Worm (Caenorhabditis elegans) whole organism, midembryonic: ENCODE measurements around the gene fbxa-96.

ENCODE experiments used
- T22C8.4 ChIP-seq: fragments of 200-800 bp; sonication (Bioruptor generic); IDR thresholded peaks from 2 replicates; pipeline ENCODE4 v1.3.6; 2022; ENCODE audit warnings: missing genetic modification characterization, missing compliant biosample characterization
- cog-1 ChIP-seq: sonication (generic microtip); optimal IDR thresholded peaks from 2 replicates; lab custom pipeline; 2016; ENCODE audit warnings: missing genetic modification characterization, missing compliant biosample characterization
- flt-1 ChIP-seq: fragments of 200-800 bp; sonication (Bioruptor generic); IDR thresholded peaks from 2 replicates; pipeline ENCODE4 v1.3.6; 2022; ENCODE audit warnings: missing genetic modification characterization, missing compliant biosample characterization
- klf-2 ChIP-seq: fragments of 200-800 bp; sonication (Bioruptor generic); conservative IDR thresholded peaks from 2 replicates; pipeline ENCODE4 v1.3.6; 2022; ENCODE audit warnings: missing genetic modification reagents, missing genetic modification characterization, missing compliant biosample characterization
- med-1 ChIP-seq: sonication (generic microtip); optimal IDR thresholded peaks from 2 replicates; lab custom pipeline; 2017; ENCODE audit warnings: missing genetic modification characterization, mild to moderate bottlenecking, missing compliant biosample characterization, antibody characterized with exemption, missing genetic modification reagents; ENCODE audit not compliant: insufficient read depth
- ref-1 ChIP-seq: fragments of 200-800 bp; sonication (Bioruptor generic); conservative IDR thresholded peaks from 2 replicates; pipeline ENCODE4 v1.3.6; 2022; ENCODE audit warnings: missing genetic modification reagents, missing genetic modification characterization, missing compliant biosample characterization
- tab-1 ChIP-seq: fragments of 200-800 bp; sonication (Bioruptor generic); IDR thresholded peaks from 2 replicates; pipeline ENCODE4 v1.3.6; 2022; ENCODE audit warnings: missing genetic modification characterization, missing compliant biosample characterization
- ztf-23 ChIP-seq: fragments of 200-800 bp; sonication (Bioruptor generic); IDR thresholded peaks from 2 replicates; pipeline ENCODE4 v1.3.6; 2022; ENCODE audit warnings: missing genetic modification reagents, missing genetic modification characterization, missing compliant biosample characterization
- ztf-29 ChIP-seq: fragments of 200-800 bp; sonication (Bioruptor generic); IDR thresholded peaks from 2 replicates; pipeline ENCODE4 v1.3.6; 2022; ENCODE audit warnings: missing genetic modification reagents, missing genetic modification characterization, missing compliant biosample characterization

The fbxa-96 gene

DNA sequence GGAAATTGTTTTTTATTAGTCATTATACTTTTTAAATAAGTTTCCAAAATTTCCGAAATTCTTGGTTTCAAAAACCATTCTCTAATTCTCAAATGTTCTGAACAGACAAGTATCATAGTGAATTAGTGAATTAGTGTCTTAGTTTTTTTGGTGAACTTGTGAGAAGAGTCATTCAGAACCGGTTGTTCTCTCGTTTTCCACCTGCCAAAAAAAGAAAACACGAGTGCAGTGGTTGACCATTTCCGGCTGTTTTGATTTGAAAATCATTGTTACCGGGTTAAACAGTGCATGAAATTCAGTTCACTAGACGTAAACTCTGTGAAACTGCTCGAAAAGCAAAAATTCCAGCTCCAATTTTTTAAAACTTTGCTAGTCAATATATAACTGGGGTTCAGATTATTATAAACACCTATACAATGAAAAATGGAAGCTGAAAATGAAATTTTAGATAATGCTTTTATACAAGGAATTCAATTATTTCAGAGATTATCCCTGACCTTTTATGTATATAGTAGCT lies 20.4 kb downstream of the fbxa-96 start:
- TF ChIP-seq flt-1, result no peak

DNA sequence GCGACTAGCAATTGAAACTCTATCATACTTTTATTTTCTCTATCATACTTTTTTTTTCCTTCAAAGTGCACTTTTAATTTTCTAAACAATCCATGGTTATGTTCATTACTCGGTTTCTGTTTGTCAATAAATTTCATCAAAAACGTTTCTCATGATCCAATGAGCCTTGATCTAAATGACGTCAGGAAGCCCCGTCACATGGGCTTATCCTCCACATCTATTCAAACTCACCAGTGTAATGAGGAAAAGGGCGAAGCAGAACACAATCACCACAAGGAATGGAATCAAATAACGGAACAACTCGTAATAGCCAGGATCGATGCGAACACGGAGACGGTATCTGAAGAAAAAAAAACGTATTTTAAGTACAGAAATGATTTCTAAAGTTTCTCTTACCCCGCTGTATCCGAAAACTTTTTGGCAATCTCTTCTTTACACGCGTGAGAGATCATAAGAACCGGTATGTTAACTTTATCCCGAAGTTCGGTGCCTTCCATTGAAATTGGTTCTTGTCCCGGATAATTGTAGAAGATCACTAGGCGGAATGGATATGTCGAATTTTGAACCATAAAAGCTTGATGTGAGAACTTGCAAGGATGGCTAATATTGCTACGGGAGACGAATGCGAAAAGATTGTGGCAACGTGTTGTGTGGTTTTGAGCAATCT lies 21.0 kb downstream of the fbxa-96 start:
- TF ChIP-seq ztf-23 (GFP tag; lab: Robert Waterston, UW), result no peak
- no peak for TF ChIP-seq ztf-29 (GFP tag; lab: Robert Waterston, UW)
- TF ChIP-seq flt-1, result no peak
- no peak for TF ChIP-seq klf-2
- no peak for TF ChIP-seq tab-1 (GFP tag; lab: Robert Waterston, UW)
- TF ChIP-seq ref-1 (GFP tag; lab: Robert Waterston, UW), result no peak

DNA sequence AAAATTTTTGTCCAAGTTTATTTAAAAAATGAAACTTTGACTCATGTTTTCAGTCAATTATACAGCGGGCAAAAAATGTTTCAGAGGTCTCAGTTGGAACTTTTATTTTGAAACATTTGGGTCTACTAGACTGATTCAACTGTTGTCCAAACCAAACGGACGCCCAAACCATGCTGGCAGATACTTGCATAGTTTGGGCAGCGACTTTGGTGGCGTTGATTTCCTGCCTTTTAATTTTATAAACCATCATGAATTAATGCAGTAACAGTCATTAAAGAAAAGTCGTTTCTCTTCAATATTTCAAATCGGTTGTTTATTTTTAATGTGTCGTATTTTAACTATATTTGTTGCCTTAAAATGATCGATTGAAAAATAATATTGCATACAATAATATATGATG lies 23.9 kb downstream of the fbxa-96 start:
- TF ChIP-seq flt-1 (no peak), cog-1 (no peak), ztf-23 (GFP tag; lab: Robert Waterston, UW) (no peak), T22C8.4 (GFP tag; lab: Robert Waterston, UW) (no peak), tab-1 (GFP tag; lab: Robert Waterston, UW) (no peak), ztf-29 (GFP tag; lab: Robert Waterston, UW) (no peak), ref-1 (GFP tag; lab: Robert Waterston, UW) (no peak), klf-2 (no peak), med-1 (GFP tag; lab: Kevin White, UChicago) (no peak)

DNA sequence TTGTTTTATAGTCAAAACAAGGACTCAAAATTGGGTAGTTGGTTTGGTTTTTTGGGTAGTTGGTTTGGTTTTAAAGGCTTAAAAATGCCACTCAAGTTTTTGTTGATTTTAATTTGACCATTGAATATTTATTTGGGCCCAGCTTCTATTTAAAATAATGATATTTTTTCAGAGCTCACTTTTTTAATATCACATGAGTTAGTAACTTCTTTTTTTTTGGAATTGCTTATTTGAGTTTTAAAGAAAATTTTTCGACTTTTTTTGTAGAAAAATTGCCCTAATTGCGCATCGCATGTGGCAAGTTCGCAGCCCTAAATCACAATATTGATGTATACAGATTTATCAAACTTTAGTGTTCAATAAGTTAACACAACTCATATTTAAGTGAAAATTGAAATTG lies 24.5 kb downstream of the fbxa-96 start:
- no peak for TF ChIP-seq flt-1

DNA sequence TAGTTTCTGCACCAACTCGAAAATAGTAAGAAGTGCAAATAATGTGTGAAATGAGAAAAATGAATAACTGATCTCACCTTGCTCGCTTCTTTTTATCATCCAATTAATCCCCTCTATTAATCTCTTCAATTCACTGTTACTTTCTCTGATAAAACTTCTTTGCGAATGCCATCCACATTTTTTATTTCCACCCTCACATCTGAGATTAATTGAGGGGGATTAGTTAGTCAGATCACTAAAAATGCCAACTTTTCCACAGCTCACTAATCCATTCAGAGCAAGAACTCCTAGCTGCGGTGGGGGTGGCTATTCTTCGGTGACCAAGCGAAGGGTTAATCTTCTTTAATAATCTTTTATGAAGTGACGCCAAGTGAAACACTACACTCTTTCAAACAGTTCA lies 25.4 kb downstream of the fbxa-96 start, which contains the start of gene dsc-1:
Gene dsc-1 (minus strand): TSS at position 46 of the 400 bp plus-strand sequence.
- TF ChIP-seq ztf-23 (GFP tag; lab: Robert Waterston, UW) (no peak), T22C8.4 (GFP tag; lab: Robert Waterston, UW) (no peak), tab-1 (GFP tag; lab: Robert Waterston, UW) (no peak), klf-2 (no peak), ztf-29 (GFP tag; lab: Robert Waterston, UW) (no peak), flt-1 (no peak), cog-1 (no peak), ref-1 (GFP tag; lab: Robert Waterston, UW) (no peak), med-1 (GFP tag; lab: Kevin White, UChicago) (no peak)

DNA sequence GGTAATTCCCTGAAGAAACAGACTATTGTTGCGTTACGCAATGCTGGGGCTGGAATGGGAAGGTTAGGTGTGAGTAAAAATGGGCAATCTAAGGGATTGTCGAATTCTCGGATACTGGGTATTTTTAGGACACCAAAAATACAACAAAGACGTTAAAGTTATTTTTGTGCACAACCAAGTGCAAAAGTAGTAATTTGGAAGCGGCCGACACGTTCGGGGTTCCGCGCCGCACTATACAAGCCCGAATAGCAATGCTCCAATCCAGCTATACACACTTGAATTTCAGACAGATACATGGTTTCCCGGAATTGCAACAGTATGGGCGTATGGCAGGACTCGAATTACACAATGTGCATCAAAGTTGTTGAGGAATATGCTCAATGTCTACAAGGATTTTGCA lies 32.2 kb downstream of the fbxa-96 start:
- TF ChIP-seq T22C8.4 (GFP tag; lab: Robert Waterston, UW), result no peak
- TF ChIP-seq ztf-23 (GFP tag; lab: Robert Waterston, UW), result no peak
- TF ChIP-seq flt-1, result no peak
- no peak for TF ChIP-seq med-1 (GFP tag; lab: Kevin White, UChicago)
- TF ChIP-seq tab-1 (GFP tag; lab: Robert Waterston, UW), result no peak
- TF ChIP-seq ref-1 (GFP tag; lab: Robert Waterston, UW), result no peak
- no peak for TF ChIP-seq cog-1
- no peak for TF ChIP-seq klf-2
- no peak for TF ChIP-seq ztf-29 (GFP tag; lab: Robert Waterston, UW)

DNA sequence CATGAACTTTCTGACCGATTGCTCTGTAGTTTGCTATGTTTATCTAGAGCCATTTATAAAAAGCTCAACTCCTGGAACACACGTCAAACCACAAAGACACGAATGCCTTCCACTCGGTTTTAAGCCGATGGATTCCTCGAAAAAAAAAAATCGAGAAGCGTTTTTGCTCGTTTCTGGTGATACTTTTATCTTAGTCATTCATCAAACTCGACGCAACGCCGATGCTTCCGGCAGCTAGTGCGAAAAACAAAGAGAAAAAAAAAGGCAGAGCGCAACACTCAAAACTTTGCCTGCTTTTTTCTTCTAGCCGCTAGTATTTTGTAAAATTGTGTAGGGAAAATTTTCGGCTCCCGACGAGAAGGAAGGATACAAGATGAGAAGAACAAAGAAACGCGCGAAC lies 32.6 kb downstream of the fbxa-96 start:
- TF ChIP-seq klf-2 (no peak), ztf-23 (GFP tag; lab: Robert Waterston, UW) (no peak), tab-1 (GFP tag; lab: Robert Waterston, UW) (no peak), ref-1 (GFP tag; lab: Robert Waterston, UW) (no peak)

DNA sequence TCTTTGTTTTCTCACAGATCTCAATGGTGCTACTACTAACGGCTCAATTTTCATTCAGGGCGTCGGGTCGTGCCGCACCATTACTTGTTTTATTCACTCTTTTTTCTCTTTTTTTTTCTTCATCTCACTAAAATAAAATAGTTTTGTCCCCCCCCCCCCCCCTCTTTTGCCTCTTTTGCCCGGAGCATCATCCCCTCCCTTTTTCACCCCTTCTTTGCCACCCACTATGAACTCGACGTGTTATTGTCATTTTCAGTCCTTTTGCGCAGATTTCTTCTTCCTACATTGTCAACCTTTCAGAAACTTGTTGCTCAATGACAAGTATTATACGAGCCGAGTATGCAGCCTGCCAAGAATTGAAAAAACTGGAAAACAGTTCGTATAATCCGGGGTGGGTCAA lies 34.2 kb downstream of the fbxa-96 start, which contains the start of gene seb-3:
Gene seb-3 (plus strand): TSS at position 301 of the 400 bp plus-strand sequence.
- TF ChIP-seq cog-1, result no peak
- TF ChIP-seq T22C8.4 (GFP tag; lab: Robert Waterston, UW), result no peak
- no peak for TF ChIP-seq ztf-23 (GFP tag; lab: Robert Waterston, UW)
- no peak for TF ChIP-seq tab-1 (GFP tag; lab: Robert Waterston, UW)
- TF ChIP-seq klf-2, result no peak
- TF ChIP-seq ref-1 (GFP tag; lab: Robert Waterston, UW), result no peak
- no peak for TF ChIP-seq ztf-29 (GFP tag; lab: Robert Waterston, UW)
- no peak for TF ChIP-seq flt-1
- TF ChIP-seq med-1 (GFP tag; lab: Kevin White, UChicago), result no peak

DNA sequence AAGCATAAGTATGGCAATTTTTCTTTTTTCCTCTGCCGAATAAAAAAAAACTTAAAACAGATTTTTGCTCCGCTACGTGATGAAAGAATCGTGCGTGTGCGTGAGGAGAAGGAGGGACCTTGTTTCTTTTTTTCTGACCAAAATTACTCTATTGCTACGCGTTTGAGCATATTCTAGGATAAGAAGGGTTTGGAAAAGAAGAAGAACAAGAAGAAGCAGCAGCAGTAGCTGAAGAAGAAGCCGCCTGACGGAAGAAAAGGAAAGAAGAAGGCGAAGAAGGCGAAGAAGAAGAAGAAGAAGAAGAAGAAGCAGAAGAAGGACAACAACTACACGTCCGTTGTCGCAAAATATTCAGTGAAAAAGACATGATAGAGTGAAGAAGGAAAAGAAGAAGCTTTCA lies 44.1 kb downstream of the fbxa-96 start:
- TF ChIP-seq med-1 (GFP tag; lab: Kevin White, UChicago), result no peak
- TF ChIP-seq tab-1 (GFP tag; lab: Robert Waterston, UW), result no peak
- TF ChIP-seq T22C8.4 (GFP tag; lab: Robert Waterston, UW), result no peak
- TF ChIP-seq klf-2, result no peak
- no peak for TF ChIP-seq ref-1 (GFP tag; lab: Robert Waterston, UW)
- no peak for TF ChIP-seq ztf-29 (GFP tag; lab: Robert Waterston, UW)

DNA sequence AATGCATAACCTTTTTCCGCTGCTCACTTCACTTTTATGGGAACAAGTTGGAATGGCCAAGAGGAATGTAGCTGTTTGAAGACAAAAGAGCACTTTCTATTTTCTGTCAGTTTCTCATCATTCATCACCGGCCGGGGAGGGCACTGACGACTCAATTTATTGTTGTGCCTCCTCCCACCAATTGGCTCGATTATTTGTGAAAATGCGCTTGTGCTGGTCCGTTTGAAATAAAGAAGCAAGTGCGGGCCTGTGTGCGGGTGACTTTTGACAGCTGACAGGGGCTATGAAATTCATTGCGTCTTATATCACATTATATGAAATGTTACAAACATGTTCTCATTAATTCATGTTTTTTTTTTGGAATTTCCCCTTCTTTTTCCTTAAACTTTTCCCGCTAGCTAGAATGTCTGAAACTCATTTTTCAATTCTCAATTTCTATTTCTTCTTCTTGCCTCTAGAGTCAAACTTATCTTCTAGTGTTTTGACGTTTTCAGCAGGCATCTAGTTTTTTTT lies 46.2 kb downstream of the fbxa-96 start:
- TF ChIP-seq ztf-29 (GFP tag; lab: Robert Waterston, UW) (no peak), tab-1 (GFP tag; lab: Robert Waterston, UW) (no peak), flt-1 (no peak)
